Fruit fly (Drosophila melanogaster) whole organism, embryonic: Measurements from ENCODE around the gene Tet.

Source experiments
- CG10543 ChIP-seq: fragments of 200-800 bp; sonication (Bioruptor generic); optimal IDR thresholded peaks from 3 replicates; lab custom pipeline; 2017; ENCODE audit warnings: missing biosample characterization, mild to moderate bottlenecking, missing genetic modification characterization, moderate library complexity
- CG31224 ChIP-seq: fragments of 200-800 bp; sonication (Bioruptor generic); IDR thresholded peaks from 2 replicates; pipeline ENCODE4 v1.3.6; 2022; ENCODE audit warnings: missing biosample characterization, missing genetic modification characterization
- D ChIP-seq, 2 experiments: fragments of 200-800 bp in 1 of 2; fragments of >200 bp in 1 of 2; sonication (Bioruptor generic) in 1 of 2; optimal IDR thresholded peaks; 2 replicates in 1 of 2; 3 replicates in 1 of 2; lab custom pipeline; 2017; ENCODE audit warnings: mild to moderate bottlenecking in 1 of 2, missing biosample characterization in 1 of 2, missing genetic modification characterization in 1 of 2, missing genetic modification reagents in 1 of 2
- Opbp ChIP-seq: fragments of 200-800 bp; sonication (Bioruptor generic); IDR thresholded peaks from 3 replicates; pipeline ENCODE4 v1.3.6; 2022; ENCODE audit warnings: missing biosample characterization, missing genetic modification characterization; ENCODE audit not compliant: partially characterized antibody
- PHDP ChIP-seq: fragments of 200-800 bp; sonication (Bioruptor generic); optimal IDR thresholded peaks from 3 replicates; lab custom pipeline; 2018; ENCODE audit warnings: missing biosample characterization, mild to moderate bottlenecking, missing genetic modification characterization, moderate library complexity
- crol ChIP-seq: fragments of 200-800 bp; sonication (Bioruptor generic); IDR thresholded peaks from 2 replicates; pipeline ENCODE4 v1.3.6; 2022; ENCODE audit warnings: missing biosample characterization, missing genetic modification characterization
- esg ChIP-seq: fragments of 200-800 bp; sonication (Bioruptor generic); conservative IDR thresholded peaks from 2 replicates; pipeline ENCODE4 v1.3.6; 2022; ENCODE audit warnings: missing biosample characterization, missing genetic modification characterization
- kah ChIP-seq: fragments of 200-800 bp; sonication (Bioruptor generic); optimal IDR thresholded peaks from 2 replicates; lab custom pipeline; 2018; ENCODE audit warnings: missing biosample characterization, mild to moderate bottlenecking, missing genetic modification characterization
- lov ChIP-seq, 2 experiments: fragments of 200-800 bp in 1 of 2; fragments of >200 bp in 1 of 2; sonication (Bioruptor generic) in 1 of 2; IDR thresholded peaks in 1 of 2; optimal IDR thresholded peaks in 1 of 2; 2 replicates in 1 of 2; 3 replicates in 1 of 2; pipeline versions ENCODE4 v1.3.6 to Lab custom; 2017 to 2022; ENCODE audit warnings: missing biosample characterization in 1 of 2, missing genetic modification characterization in 1 of 2
- shn ChIP-seq: fragments of 200-800 bp; sonication (Bioruptor generic); optimal IDR thresholded peaks from 3 replicates; lab custom pipeline; 2016; ENCODE audit warnings: missing biosample characterization, missing genetic modification characterization
- sima ChIP-seq: fragments of 200-800 bp; sonication (Bioruptor generic); optimal IDR thresholded peaks from 2 replicates; lab custom pipeline; 2016; ENCODE audit warnings: missing biosample characterization, missing genetic modification characterization

- no peak for TF ChIP-seq shn (GFP tag; lab: Kevin White, UChicago)
- TF ChIP-seq CG31224 (GFP tag; lab: Robert Waterston, UW): no peak
- TF ChIP-seq crol (GFP tag; lab: Robert Waterston, UW): no peak
- no peak for TF ChIP-seq kah (GFP tag; lab: Kevin White, UChicago)
- TF ChIP-seq D (optimal IDR thresholded peaks at IDR 0.05; lab: Kevin White, UChicago): no peak
- TF ChIP-seq D (GFP tag; optimal IDR thresholded peaks at IDR 0.05; lab: Kevin White, UChicago): no peak
- no peak for TF ChIP-seq Opbp (GFP tag; lab: Robert Waterston, UW)
- no peak for TF ChIP-seq esg (GFP tag; lab: Robert Waterston, UW)
- no peak for TF ChIP-seq lov (optimal IDR thresholded peaks at IDR 0.05; lab: Kevin White, UChicago)
- no peak for TF ChIP-seq lov (GFP tag; IDR thresholded peaks at IDR 0.05; lab: Robert Waterston, UW)
- TF ChIP-seq PHDP: no peak
- no peak for TF ChIP-seq CG10543 (GFP tag; lab: Kevin White, UChicago)
- TF ChIP-seq sima (GFP tag; lab: Kevin White, UChicago): no peak
These were observed 23.4 kb downstream of the Tet start for dm6 chr3L:2855427-2856005.
